Worm (Caenorhabditis elegans) whole organism, mixed stage, embryonic: ENCODE measurements around the gene dsl-6.

Source experiments
- M03D4.4 ChIP-seq: sonication (generic microtip); optimal IDR thresholded peaks from 2 replicates; lab custom pipeline; 2017; ENCODE audit warnings: mild to moderate bottlenecking, missing genetic modification characterization, missing compliant biosample characterization
- bed-3 ChIP-seq: fragments of 200-800 bp; sonication (Bioruptor generic); optimal IDR thresholded peaks from 3 replicates; lab custom pipeline; 2018; ENCODE audit warnings: mild to moderate bottlenecking, missing genetic modification characterization, moderate library complexity, missing compliant biosample characterization
- ceh-39 ChIP-seq: fragments of 150-350 bp; optimal IDR thresholded peaks from 2 replicates; lab custom pipeline; 2014; ENCODE audit warnings: missing biosample characterization, missing genetic modification characterization
- ceh-83 ChIP-seq: fragments of 200-800 bp; sonication (Bioruptor generic); optimal IDR thresholded peaks from 2 replicates; lab custom pipeline; 2018; ENCODE audit warnings: mild to moderate bottlenecking, missing genetic modification characterization, missing compliant biosample characterization
- cnd-1 ChIP-seq: fragments of 200-800 bp; sonication (Bioruptor generic); optimal IDR thresholded peaks from 2 replicates; lab custom pipeline; 2018; ENCODE audit warnings: mild to moderate bottlenecking, missing genetic modification characterization, missing compliant biosample characterization
- drap-1 ChIP-seq: fragments of 200-800 bp; sonication (Bioruptor generic); optimal IDR thresholded peaks from 3 replicates; lab custom pipeline; 2018; ENCODE audit warnings: mild to moderate bottlenecking, missing genetic modification characterization, missing compliant biosample characterization
- elt-1 ChIP-seq: sonication (generic microtip); optimal IDR thresholded peaks from 2 replicates; lab custom pipeline; 2017; ENCODE audit warnings: missing genetic modification characterization, mild to moderate bottlenecking, missing compliant biosample characterization, antibody characterized with exemption, moderate library complexity, borderline replicate concordance; ENCODE audit not compliant: insufficient read depth
- elt-3 ChIP-seq: fragments of 150-350 bp; optimal IDR thresholded peaks from 2 replicates; lab custom pipeline; 2014; ENCODE audit warnings: missing biosample characterization, missing genetic modification characterization
- ham-2 ChIP-seq: fragments of 200-800 bp; sonication (Bioruptor generic); optimal IDR thresholded peaks from 2 replicates; lab custom pipeline; 2018; ENCODE audit warnings: mild to moderate bottlenecking, missing genetic modification characterization, missing compliant biosample characterization
- lin-13 ChIP-seq: fragments of 150-350 bp; optimal IDR thresholded peaks from 2 replicates; lab custom pipeline; 2014; ENCODE audit warnings: missing biosample characterization, missing genetic modification characterization
- lsy-2 ChIP-seq: fragments of 150-350 bp; optimal IDR thresholded peaks from 2 replicates; lab custom pipeline; 2014; ENCODE audit warnings: missing biosample characterization, missing genetic modification characterization
- mls-2 ChIP-seq: sonication (generic microtip); optimal IDR thresholded peaks from 2 replicates; lab custom pipeline; 2016; ENCODE audit warnings: mild to moderate bottlenecking, missing genetic modification characterization, moderate library complexity, missing compliant biosample characterization
- nhr-12 ChIP-seq: fragments of 150-350 bp; optimal IDR thresholded peaks from 2 replicates; lab custom pipeline; 2014; ENCODE audit warnings: missing biosample characterization, missing genetic modification characterization
- nhr-2 ChIP-seq: fragments of 150-350 bp; optimal IDR thresholded peaks from 2 replicates; lab custom pipeline; 2014; ENCODE audit warnings: missing biosample characterization, missing genetic modification characterization
- nhr-237 ChIP-seq: fragments of 150-350 bp; optimal IDR thresholded peaks from 2 replicates; lab custom pipeline; 2014; ENCODE audit warnings: missing biosample characterization, missing genetic modification characterization
- nhr-28 ChIP-seq: fragments of 150-350 bp; optimal IDR thresholded peaks from 2 replicates; lab custom pipeline; 2014; ENCODE audit warnings: missing biosample characterization, missing genetic modification characterization
- pha-4 ChIP-seq: fragments of 150-350 bp; optimal IDR thresholded peaks from 2 replicates; lab custom pipeline; 2018; ENCODE audit warnings: missing biosample characterization, missing genetic modification reagents, missing genetic modification characterization
- sem-2 ChIP-seq: fragments of 200-800 bp; sonication (Bioruptor generic); optimal IDR thresholded peaks from 2 replicates; lab custom pipeline; 2018; ENCODE audit warnings: mild to moderate bottlenecking, missing genetic modification characterization, missing compliant biosample characterization
- sptf-1 ChIP-seq: sonication (generic microtip); optimal IDR thresholded peaks from 2 replicates; lab custom pipeline; 2017; ENCODE audit warnings: mild to moderate bottlenecking, missing genetic modification characterization, moderate library complexity, missing compliant biosample characterization
- tbx-8 ChIP-seq: fragments of 200-800 bp; sonication (Bioruptor generic); optimal IDR thresholded peaks from 2 replicates; lab custom pipeline; 2018; ENCODE audit warnings: mild to moderate bottlenecking, missing genetic modification characterization, moderate library complexity, missing compliant biosample characterization
- unc-39 ChIP-seq: fragments of 150-350 bp; optimal IDR thresholded peaks from 2 replicates; lab custom pipeline; 2014; ENCODE audit warnings: missing biosample characterization, missing genetic modification characterization
- unc-62 ChIP-seq: fragments of 150-350 bp; optimal IDR thresholded peaks from 2 replicates; lab custom pipeline; 2014; ENCODE audit warnings: missing biosample characterization, missing genetic modification reagents, missing genetic modification characterization
- zip-8 ChIP-seq: fragments of 150-350 bp; optimal IDR thresholded peaks from 2 replicates; lab custom pipeline; 2014; ENCODE audit warnings: missing biosample characterization, missing genetic modification characterization
- ztf-11 ChIP-seq: fragments of 150-350 bp; optimal IDR thresholded peaks from 2 replicates; lab custom pipeline; 2014; ENCODE audit warnings: missing biosample characterization, missing genetic modification characterization

The dsl-6 gene

DNA sequence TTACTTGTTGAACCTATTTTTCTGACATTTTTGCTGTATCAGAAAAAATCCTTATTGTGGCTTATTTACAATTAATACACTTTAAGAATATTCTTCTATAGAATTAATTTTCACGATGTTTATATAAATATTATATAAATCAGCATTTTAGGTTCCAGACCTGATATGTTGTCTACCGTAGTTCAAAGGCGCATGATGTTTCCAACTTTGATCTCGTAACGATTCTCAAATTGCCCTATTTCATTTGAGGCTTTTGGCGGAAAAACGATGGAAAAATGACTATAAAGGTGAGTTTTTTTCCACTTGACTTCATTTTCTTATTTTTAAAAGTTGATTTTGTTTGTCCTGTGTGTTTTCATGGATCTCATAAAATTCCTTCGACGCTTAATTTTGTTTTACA is 12.0 kb upstream of the dsl-6 start, which contains the start of gene gfat-2:
Gene gfat-2 (plus strand): TSS at position 145 of the 400 bp plus-strand sequence.
- no peak for TF ChIP-seq tbx-8 (GFP tag; lab: Kevin White, UChicago)

DNA sequence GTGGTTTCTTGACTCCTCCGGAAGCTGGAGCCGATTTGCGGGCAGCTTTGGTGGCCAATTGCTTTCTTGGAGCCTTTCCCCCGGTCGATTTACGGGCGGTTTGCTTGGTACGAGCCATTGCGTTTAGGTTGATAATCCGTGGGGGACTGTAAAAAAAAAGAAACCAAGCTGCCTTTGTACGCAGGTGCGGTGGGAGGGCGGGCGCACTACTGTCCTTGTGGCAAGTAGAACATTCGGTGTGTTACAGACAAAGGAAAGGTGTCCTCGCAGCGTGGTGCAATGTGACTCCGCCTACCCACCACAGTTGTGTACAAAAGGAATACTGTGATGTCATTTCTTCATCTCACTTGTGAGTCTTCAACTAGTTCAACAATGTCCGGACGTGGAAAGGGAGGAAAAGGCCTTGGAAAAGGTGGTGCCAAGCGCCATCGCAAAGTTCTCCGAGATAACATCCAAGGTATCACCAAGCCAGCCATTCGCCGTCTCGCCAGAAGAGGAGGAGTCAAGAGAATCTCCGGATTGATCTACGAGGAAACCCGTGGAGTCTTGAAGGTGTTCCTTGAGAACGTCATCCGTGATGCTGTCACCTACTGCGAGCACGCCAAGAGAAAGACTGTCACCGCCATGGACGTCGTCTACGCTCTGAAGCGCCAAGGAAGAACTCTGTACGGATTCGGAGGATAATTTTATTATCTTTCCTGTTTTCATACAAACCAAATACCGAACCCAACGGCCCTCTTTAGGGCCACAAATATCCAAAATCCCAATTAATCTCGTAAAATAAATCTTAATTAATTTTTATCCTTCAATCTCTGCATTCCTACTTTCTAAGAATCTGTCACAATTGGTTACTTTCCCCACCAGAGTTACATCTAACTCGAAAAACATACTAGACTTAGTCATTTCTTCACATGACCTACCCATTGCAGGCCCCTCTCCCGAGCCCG is 8.9 kb upstream of the dsl-6 start, which contains the start of the genes his-63 and his-64:
Gene his-63 (minus strand): TSS at position 118 of the 947 bp plus-strand sequence.
Gene his-64 (plus strand): TSS at position 373 of the 947 bp plus-strand sequence.
- peak; percentile 42 for TF ChIP-seq sem-2 (GFP tag; lab: Kevin White, UChicago)
- peak; percentile 31 for TF ChIP-seq lin-13 (tag; lab: Kevin White, UChicago)
- TF ChIP-seq M03D4.4 (tag; lab: Kevin White, UChicago): peak; percentile 3
- peak; percentile 12 for TF ChIP-seq tbx-8 (GFP tag; lab: Kevin White, UChicago)
- TF ChIP-seq cnd-1: peak; percentile 52

DNA sequence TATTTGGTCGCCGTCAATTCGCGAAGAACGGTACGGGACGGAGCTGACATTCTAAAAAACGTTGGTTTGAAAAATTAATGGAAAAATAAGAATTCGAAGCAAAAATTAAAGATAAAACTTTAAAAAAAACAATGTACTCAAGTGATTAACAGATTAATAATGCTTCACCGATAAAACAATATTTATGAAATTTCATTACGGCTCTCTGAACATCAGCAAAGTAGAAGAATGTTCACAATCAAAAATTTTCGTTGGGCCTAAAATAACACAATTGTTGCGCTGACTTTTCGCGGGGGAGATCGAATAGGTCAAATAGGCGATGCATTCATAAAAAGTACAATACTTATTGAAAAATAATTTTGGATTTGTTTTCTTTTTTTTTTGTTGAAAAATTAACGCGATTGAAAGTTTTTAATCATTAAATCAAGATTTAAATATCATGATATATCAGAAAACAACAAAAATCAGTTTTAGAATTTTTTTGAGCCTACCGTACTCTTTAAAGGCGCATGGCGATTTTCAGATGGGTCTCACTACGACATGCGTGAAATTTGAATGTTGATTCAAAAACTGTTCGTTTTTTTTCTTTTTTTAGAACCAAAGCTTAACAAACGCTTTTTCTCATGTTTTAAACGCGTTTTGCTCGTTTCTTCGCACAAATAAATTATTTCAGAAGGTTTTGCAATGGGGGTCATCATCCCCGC is 5.3 kb upstream of the dsl-6 start, which contains the start of the genes memi-3 and cyp-31A2:
Gene memi-3 (minus strand): TSS at position 51 of the 704 bp plus-strand sequence.
Gene cyp-31A2 (plus strand): TSS at position 674 of the 704 bp plus-strand sequence.
- TF ChIP-seq ceh-39 (tag; lab: Kevin White, UChicago) (no peak), lsy-2 (tag; lab: Kevin White, UChicago) (no peak), elt-1 (tag; lab: Kevin White, UChicago) (no peak), unc-39 (tag; lab: Kevin White, UChicago) (no peak), nhr-2 (tag; lab: Kevin White, UChicago) (no peak), lin-13 (tag; lab: Kevin White, UChicago) (no peak), nhr-28 (tag; lab: Kevin White, UChicago) (no peak), unc-62 (GFP tag; lab: Kevin White, UChicago) (no peak)

DNA sequence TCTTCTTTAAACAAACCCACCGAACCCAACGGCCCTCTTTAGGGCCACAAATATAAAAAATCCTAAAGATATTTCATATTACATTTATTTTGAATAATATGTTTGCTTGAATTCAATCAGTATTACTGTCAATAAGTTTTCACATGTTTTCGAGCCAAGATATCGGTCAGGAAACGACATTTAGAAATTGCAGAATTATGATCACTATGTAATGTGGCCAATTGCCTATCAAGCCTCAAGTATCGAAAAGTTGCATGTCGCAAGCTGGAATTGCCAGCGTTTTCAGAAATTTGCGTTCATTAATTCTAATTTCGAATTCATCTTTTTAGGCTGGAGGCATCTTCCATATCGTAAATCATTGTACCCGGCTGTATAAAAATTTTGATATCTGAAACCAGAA is 3.4 kb upstream of the dsl-6 start:
- TF ChIP-seq bed-3 (GFP tag; lab: Kevin White, UChicago) (no peak), ztf-11 (tag; lab: Kevin White, UChicago) (no peak), lsy-2 (tag; lab: Kevin White, UChicago) (no peak), unc-39 (tag; lab: Kevin White, UChicago) (no peak), ham-2 (GFP tag; lab: Kevin White, UChicago) (no peak), elt-3 (tag; lab: Kevin White, UChicago) (no peak), sptf-1 (tag; lab: Kevin White, UChicago) (no peak), cnd-1 (no peak), mls-2 (tag; lab: Kevin White, UChicago) (no peak), nhr-2 (tag; lab: Kevin White, UChicago) (no peak), zip-8 (tag; lab: Kevin White, UChicago) (no peak), nhr-28 (tag; lab: Kevin White, UChicago) (no peak), nhr-12 (tag; lab: Kevin White, UChicago) (no peak), unc-62 (GFP tag; lab: Kevin White, UChicago) (no peak), sem-2 (GFP tag; lab: Kevin White, UChicago) (no peak), nhr-237 (tag; lab: Kevin White, UChicago) (no peak)

DNA sequence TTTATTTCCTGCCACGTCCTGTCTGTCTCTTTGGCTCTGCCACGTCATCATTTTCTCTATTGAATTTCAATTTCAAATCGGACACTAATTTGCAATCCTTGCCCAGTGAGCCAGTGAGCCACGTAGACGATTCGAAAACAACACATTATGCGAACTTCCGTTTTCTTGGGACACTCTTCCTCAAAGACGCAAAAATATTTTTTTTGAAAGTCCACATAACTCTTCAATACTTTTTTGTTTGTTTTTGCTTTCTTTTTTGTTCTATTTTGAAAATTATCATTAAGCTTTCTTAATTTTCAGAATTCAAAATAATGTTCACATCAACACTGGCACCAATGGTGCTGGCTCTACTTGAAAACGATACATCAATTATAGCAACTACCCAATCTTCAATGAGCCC is 3.9 kb downstream of the dsl-6 start, which contains the start of gene tag-89:
Gene tag-89 (plus strand): TSS at position 301 of the 400 bp plus-strand sequence.
- TF ChIP-seq elt-3 (tag; lab: Kevin White, UChicago) (no peak), lin-13 (tag; lab: Kevin White, UChicago) (no peak), ceh-83 (GFP tag; lab: Kevin White, UChicago) (no peak), M03D4.4 (tag; lab: Kevin White, UChicago) (no peak), mls-2 (tag; lab: Kevin White, UChicago) (no peak), nhr-2 (tag; lab: Kevin White, UChicago) (no peak), drap-1 (GFP tag; lab: Kevin White, UChicago) (no peak), ztf-11 (tag; lab: Kevin White, UChicago) (no peak), nhr-237 (tag; lab: Kevin White, UChicago) (no peak), nhr-12 (tag; lab: Kevin White, UChicago) (no peak), pha-4 (tag; lab: Kevin White, UChicago) (no peak), ham-2 (GFP tag; lab: Kevin White, UChicago) (no peak)
